Worm (Caenorhabditis elegans) whole organism, L1 larva: ENCODE measurements around the gene spt-4.

ENCODE experiments used
- C16A3.4 ChIP-seq: fragments of 150-350 bp; optimal IDR thresholded peaks from 2 replicates; lab custom pipeline; 2014; ENCODE audit warnings: missing biosample characterization, missing genetic modification characterization
- C34B4.2 ChIP-seq: sonication (generic microtip); optimal IDR thresholded peaks from 2 replicates; lab custom pipeline; 2017; ENCODE audit warnings: mild to moderate bottlenecking, missing genetic modification characterization, missing compliant biosample characterization
- F16B12.6 ChIP-seq: fragments of 150-350 bp; optimal IDR thresholded peaks from 2 replicates; lab custom pipeline; 2014; ENCODE audit warnings: missing biosample characterization, missing genetic modification characterization
- Y116A8C.19 ChIP-seq: sonication (generic microtip); optimal IDR thresholded peaks from 2 replicates; lab custom pipeline; 2016; ENCODE audit warnings: missing compliant biosample characterization, missing genetic modification characterization, borderline replicate concordance
- aha-1 ChIP-seq: fragments of 150-350 bp; optimal IDR thresholded peaks from 2 replicates; lab custom pipeline; 2014; ENCODE audit warnings: missing biosample characterization, missing genetic modification characterization
- alr-1 ChIP-seq: fragments of 200-800 bp; sonication (Bioruptor generic); optimal IDR thresholded peaks from 2 replicates; lab custom pipeline; 2018; ENCODE audit warnings: borderline replicate concordance, mild to moderate bottlenecking, missing genetic modification characterization, missing compliant biosample characterization
- ama-1 ChIP-seq: fragments of 150-350 bp; optimal IDR thresholded peaks from 2 replicates; lab custom pipeline; 2014
- ceh-88 ChIP-seq: fragments of 200-800 bp; sonication (Bioruptor generic); IDR thresholded peaks from 2 replicates; pipeline ENCODE4 v1.3.6; 2022; ENCODE audit warnings: missing genetic modification characterization, missing compliant biosample characterization
- ceh-90 ChIP-seq: sonication (generic microtip); optimal IDR thresholded peaks from 2 replicates; lab custom pipeline; 2016; ENCODE audit warnings: missing genetic modification characterization, missing compliant biosample characterization
- ces-1 ChIP-seq: fragments of 150-350 bp; optimal IDR thresholded peaks from 2 replicates; lab custom pipeline; 2014; ENCODE audit warnings: missing biosample characterization, missing genetic modification reagents, missing genetic modification characterization
- dpl-1 ChIP-seq, 3 experiments: fragments of 150-350 bp in 2 of 3; sonication (generic microtip) in 1 of 3; optimal IDR thresholded peaks; 2 replicates each; lab custom pipeline; 2014 to 2017; ENCODE audit warnings: missing biosample characterization in 3 of 3, missing genetic modification characterization in 3 of 3, missing genetic modification reagents in 3 of 3
- efl-1 ChIP-seq, 4 experiments: fragments of 150-350 bp; optimal IDR thresholded peaks in 3 of 4; peaks in 1 of 4; 1 replicate in 1 of 4; 2 replicates in 3 of 4; lab custom pipeline; 2014; ENCODE audit warnings: missing biosample characterization in 2 of 4, missing genetic modification characterization in 2 of 4, missing genetic modification reagents in 2 of 4
- efl-3 ChIP-seq: fragments of 200-800 bp; sonication (Bioruptor generic); optimal IDR thresholded peaks from 2 replicates; lab custom pipeline; 2018; ENCODE audit warnings: mild to moderate bottlenecking, missing genetic modification characterization, missing compliant biosample characterization
- egl-13 ChIP-seq: sonication (generic microtip); optimal IDR thresholded peaks from 2 replicates; lab custom pipeline; 2016; ENCODE audit warnings: missing genotype, missing genetic modification reagents, missing genetic modification characterization, missing compliant biosample characterization
- egl-27 ChIP-seq, 2 experiments: fragments of 150-350 bp in 1 of 2; sonication (generic microtip); optimal IDR thresholded peaks; 3 replicates each; lab custom pipeline; 2017 to 2018; ENCODE audit warnings: missing biosample characterization in 2 of 2, missing genetic modification characterization in 2 of 2, missing genetic modification reagents in 2 of 2
- elt-2 ChIP-seq: sonication (generic microtip); optimal IDR thresholded peaks from 2 replicates; lab custom pipeline; 2016; ENCODE audit warnings: missing genetic modification characterization, mild to moderate bottlenecking, inconsistent platforms, missing compliant biosample characterization, missing genetic modification reagents
- fos-1 ChIP-seq: fragments of 150-350 bp; optimal IDR thresholded peaks from 2 replicates; lab custom pipeline; 2014; ENCODE audit warnings: missing biosample characterization, missing genetic modification characterization
- hlh-17 ChIP-seq: fragments of 200-800 bp; sonication (Bioruptor generic); optimal IDR thresholded peaks from 2 replicates; lab custom pipeline; 2018; ENCODE audit warnings: missing genetic modification characterization, mild to moderate bottlenecking, missing compliant biosample characterization, moderate library complexity, borderline replicate concordance
- hlh-4 ChIP-seq: sonication (generic microtip); optimal IDR thresholded peaks from 2 replicates; lab custom pipeline; 2016; ENCODE audit warnings: mild to moderate bottlenecking, missing genetic modification characterization, missing compliant biosample characterization
- hpl-2 ChIP-seq: fragments of 150-350 bp; optimal IDR thresholded peaks from 2 replicates; lab custom pipeline; 2014; ENCODE audit warnings: missing biosample characterization, missing genetic modification reagents, missing genetic modification characterization
- jun-1 ChIP-seq: fragments of 150-350 bp; optimal IDR thresholded peaks from 2 replicates; lab custom pipeline; 2014; ENCODE audit warnings: missing biosample characterization, missing genetic modification reagents, missing genetic modification characterization
- lin-14 ChIP-seq: fragments of 200-800 bp; sonication (Bioruptor generic); optimal IDR thresholded peaks from 2 replicates; lab custom pipeline; 2018; ENCODE audit warnings: mild to moderate bottlenecking, missing genetic modification characterization, moderate library complexity, missing compliant biosample characterization
- lin-35 ChIP-seq, 2 experiments: fragments of 150-350 bp; optimal IDR thresholded peaks; 2 replicates each; lab custom pipeline; 2014; ENCODE audit warnings: missing biosample characterization in 2 of 2, missing genetic modification characterization in 2 of 2, missing genetic modification reagents in 2 of 2
- mab-9 ChIP-seq: fragments of 200-800 bp; sonication (Bioruptor generic); IDR thresholded peaks from 2 replicates; pipeline ENCODE4 v1.3.6; 2022; ENCODE audit warnings: missing genetic modification reagents, missing genetic modification characterization, missing compliant biosample characterization
- mef-2 ChIP-seq: fragments of 150-350 bp; optimal IDR thresholded peaks from 2 replicates; lab custom pipeline; 2014; ENCODE audit warnings: missing biosample characterization, missing genetic modification characterization
- mep-1 ChIP-seq: fragments of 150-350 bp; optimal IDR thresholded peaks from 2 replicates; lab custom pipeline; 2014; ENCODE audit warnings: missing biosample characterization, missing genetic modification characterization
- nhr-11 ChIP-seq: fragments of 150-350 bp; optimal IDR thresholded peaks from 2 replicates; lab custom pipeline; 2014; ENCODE audit warnings: missing biosample characterization, missing genetic modification characterization
- nhr-12 ChIP-seq: sonication (generic microtip); optimal IDR thresholded peaks from 2 replicates; lab custom pipeline; 2017; ENCODE audit warnings: missing biosample characterization, missing genetic modification characterization
- nhr-19 ChIP-seq: fragments of 200-800 bp; sonication (Bioruptor generic); conservative IDR thresholded peaks from 2 replicates; pipeline ENCODE4 v1.3.6; 2022; ENCODE audit warnings: missing genetic modification characterization, missing compliant biosample characterization
- nhr-20 ChIP-seq: sonication (generic microtip); optimal IDR thresholded peaks from 2 replicates; lab custom pipeline; 2016; ENCODE audit warnings: mild to moderate bottlenecking, missing genetic modification characterization, missing compliant biosample characterization
- nhr-47 ChIP-seq: sonication (generic microtip); optimal IDR thresholded peaks from 2 replicates; lab custom pipeline; 2016; ENCODE audit warnings: mild to moderate bottlenecking, missing genetic modification characterization, moderate library complexity, missing compliant biosample characterization
- nhr-71 ChIP-seq: sonication (generic microtip); optimal IDR thresholded peaks from 2 replicates; lab custom pipeline; 2016; ENCODE audit warnings: mild to moderate bottlenecking, missing genetic modification characterization, moderate library complexity, missing compliant biosample characterization
- nhr-76 ChIP-seq: sonication (generic microtip); optimal IDR thresholded peaks from 2 replicates; lab custom pipeline; 2017; ENCODE audit warnings: missing biosample characterization, missing genetic modification characterization
- nhr-85 ChIP-seq: sonication (generic microtip); peaks from one replicate; lab custom pipeline; 2016; ENCODE audit warnings: missing genetic modification characterization, inconsistent platforms, missing compliant biosample characterization
- pqm-1 ChIP-seq: sonication (generic microtip); optimal IDR thresholded peaks from 3 replicates; lab custom pipeline; 2017; ENCODE audit warnings: missing biosample characterization, missing genetic modification characterization
- snpc-4 ChIP-seq: fragments of 150-350 bp; optimal IDR thresholded peaks from 2 replicates; lab custom pipeline; 2014; ENCODE audit warnings: missing biosample characterization, missing genetic modification characterization
- sox-4 ChIP-seq: sonication (generic microtip); optimal IDR thresholded peaks from 2 replicates; lab custom pipeline; 2016; ENCODE audit warnings: missing genetic modification characterization, missing compliant biosample characterization
- sptf-1 ChIP-seq: fragments of 150-350 bp; optimal IDR thresholded peaks from 2 replicates; lab custom pipeline; 2014; ENCODE audit warnings: missing biosample characterization, missing genetic modification characterization
- sup-37 ChIP-seq: fragments of 200-800 bp; sonication (Bioruptor generic); optimal IDR thresholded peaks from 2 replicates; lab custom pipeline; 2018; ENCODE audit warnings: mild to moderate bottlenecking, missing genetic modification characterization, missing compliant biosample characterization
- swsn-7 ChIP-seq: sonication (generic microtip); optimal IDR thresholded peaks from 2 replicates; lab custom pipeline; 2016; ENCODE audit warnings: missing genetic modification characterization, missing compliant biosample characterization
- tbx-2 ChIP-seq: sonication (generic microtip); optimal IDR thresholded peaks from 2 replicates; lab custom pipeline; 2016; ENCODE audit warnings: missing genetic modification characterization, missing compliant biosample characterization
- tlp-1 ChIP-seq: fragments of 150-350 bp; optimal IDR thresholded peaks from 2 replicates; lab custom pipeline; 2014; ENCODE audit warnings: missing biosample characterization, missing genetic modification characterization
- unc-130 ChIP-seq: fragments of 150-350 bp; optimal IDR thresholded peaks from 2 replicates; lab custom pipeline; 2017; ENCODE audit warnings: missing biosample characterization, missing genetic modification characterization, inconsistent platforms
- unc-30 ChIP-seq: sonication (generic microtip); optimal IDR thresholded peaks from 2 replicates; lab custom pipeline; 2017; ENCODE audit warnings: missing biosample characterization, missing genetic modification characterization
- unc-62 ChIP-seq: fragments of 150-350 bp; optimal IDR thresholded peaks from 2 replicates; lab custom pipeline; 2014; ENCODE audit warnings: missing biosample characterization, missing genetic modification reagents, missing genetic modification characterization
- unc-86 ChIP-seq: sonication (generic microtip); optimal IDR thresholded peaks from 2 replicates; lab custom pipeline; 2016; ENCODE audit warnings: missing genetic modification characterization, missing compliant biosample characterization
- vab-15 ChIP-seq: sonication (generic microtip); optimal IDR thresholded peaks from 2 replicates; lab custom pipeline; 2017; ENCODE audit warnings: missing genotype, mild to moderate bottlenecking, missing genetic modification characterization, missing compliant biosample characterization
- zag-1 ChIP-seq: fragments of 150-350 bp; optimal IDR thresholded peaks from 2 replicates; lab custom pipeline; 2014; ENCODE audit warnings: missing biosample characterization, missing genetic modification characterization
- zip-4 ChIP-seq: fragments of 200-800 bp; sonication (Bioruptor generic); optimal IDR thresholded peaks from 2 replicates; lab custom pipeline; 2018; ENCODE audit warnings: mild to moderate bottlenecking, missing genetic modification characterization, moderate library complexity, missing compliant biosample characterization
- ztf-11 ChIP-seq, 2 experiments: sonication (generic microtip); optimal IDR thresholded peaks; 2 replicates each; lab custom pipeline; 2016 to 2017; ENCODE audit warnings: missing genetic modification characterization in 2 of 2, missing biosample characterization in 1 of 2, missing compliant biosample characterization in 1 of 2

spt-4 gene

DNA sequence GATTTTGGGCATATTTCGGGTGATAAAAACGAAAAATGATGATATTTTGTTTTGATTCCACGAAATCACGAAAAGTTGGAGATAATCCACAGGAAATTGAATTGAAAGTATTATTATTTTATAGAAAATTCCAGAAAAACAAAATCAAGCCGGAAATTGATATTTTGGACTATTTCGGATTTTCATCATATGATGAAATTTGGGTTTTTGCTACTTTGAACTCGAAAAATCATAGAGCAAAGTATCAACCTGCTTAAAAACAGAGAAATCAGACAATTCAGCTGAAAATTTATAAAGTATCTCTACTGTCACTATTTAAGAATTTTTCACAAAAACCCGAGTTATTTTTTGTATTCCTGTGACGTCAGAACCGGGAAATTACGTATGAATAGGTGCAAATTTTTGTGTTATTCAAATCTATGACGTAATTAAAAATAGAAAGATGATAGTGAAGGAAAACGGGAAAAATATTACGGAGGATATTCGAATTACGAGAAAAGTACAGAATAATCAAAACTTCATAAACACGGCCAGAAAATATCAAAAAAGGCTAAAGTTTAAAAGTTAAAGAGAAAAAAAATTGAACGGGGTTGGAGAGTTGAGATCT, 42.1 kb downstream of the spt-4 start (continued):
- TF ChIP-seq lin-35 (GFP tag; optimal IDR thresholded peaks at IDR 0.05; lab: Kevin White, UChicago) (no peak), nhr-12 (tag; lab: Kevin White, UChicago) (no peak)

- peak; percentile 85 for TF ChIP-seq egl-13 (tag; lab: Kevin White, UChicago)
- no peak for TF ChIP-seq alr-1 (tag; lab: Kevin White, UChicago)
- peak; percentile 32 for TF ChIP-seq ces-1 (GFP tag; lab: Kevin White, UChicago)
- no peak for TF ChIP-seq nhr-76 (tag; lab: Kevin White, UChicago)
- TF ChIP-seq C16A3.4 = no peak
- no peak for TF ChIP-seq ceh-88 (GFP tag; lab: Robert Waterston, UW)
- peak; percentile 74 for TF ChIP-seq sox-4
- TF ChIP-seq nhr-47 (tag; lab: Kevin White, UChicago) = peak; percentile 84
- TF ChIP-seq vab-15 (tag; lab: Kevin White, UChicago) = no peak
- no peak for TF ChIP-seq unc-30
- no peak for TF ChIP-seq aha-1 (tag; lab: Kevin White, UChicago)
- peak; percentile 43 for TF ChIP-seq fos-1 (tag; lab: Kevin White, UChicago)
- no peak for TF ChIP-seq F16B12.6 (tag; lab: Kevin White, UChicago)
- TF ChIP-seq Y116A8C.19 (tag; lab: Kevin White, UChicago) = no peak
- no peak for TF ChIP-seq hlh-4 (tag; lab: Kevin White, UChicago)
- TF ChIP-seq unc-86 (tag; lab: Kevin White, UChicago) = peak; percentile 78
- TF ChIP-seq efl-3 (GFP tag; lab: Kevin White, UChicago) = no peak
- TF ChIP-seq nhr-71 (tag; lab: Kevin White, UChicago) = peak; percentile 84
- no peak for TF ChIP-seq snpc-4 (tag; lab: Kevin White, UChicago)
- TF ChIP-seq nhr-85 (tag; lab: Kevin White, UChicago) = no peak
- TF ChIP-seq nhr-11 (tag; lab: Kevin White, UChicago) = no peak
- TF ChIP-seq mep-1 = peak; percentile 20
- peak; percentile 5 to 36 (median 23) for TF ChIP-seq dpl-1 (GFP tag; optimal IDR thresholded peaks at IDR 0.05; lab: Kevin White, UChicago)
- no peak for TF ChIP-seq ama-1 (lab: Kevin White, UChicago)
- TF ChIP-seq unc-62 (GFP tag; lab: Kevin White, UChicago) = no peak
- TF ChIP-seq nhr-19 (GFP tag; lab: Robert Waterston, UW) = no peak
- no peak for TF ChIP-seq hpl-2 (GFP tag; lab: Kevin White, UChicago)
- no peak for TF ChIP-seq ceh-90 (tag; lab: Kevin White, UChicago)
- no peak for TF ChIP-seq tlp-1 (tag; lab: Kevin White, UChicago)
- no peak for TF ChIP-seq mef-2 (tag; lab: Kevin White, UChicago)
- peak in 1 of 2 experiments; percentile 65 for TF ChIP-seq ztf-11 (tag; optimal IDR thresholded peaks at IDR 0.05; lab: Kevin White, UChicago)
- no peak for TF ChIP-seq C34B4.2 (tag; lab: Kevin White, UChicago)
- no peak for TF ChIP-seq egl-27 (tag; optimal IDR thresholded peaks at IDR 0.05; lab: Kevin White, UChicago)
- TF ChIP-seq sptf-1 = no peak
- TF ChIP-seq jun-1 (tag; lab: Kevin White, UChicago) = peak; percentile 70
- TF ChIP-seq efl-1 (optimal IDR thresholded peaks at IDR 0.05; lab: Kevin White, UChicago) = peak; percentile 54 to 61
- peak; percentile 17 to 92 for TF ChIP-seq efl-1 (GFP tag; optimal IDR thresholded peaks at IDR 0.05 in 1 of 2; lab: Kevin White, UChicago)
- peak; percentile 94 for TF ChIP-seq lin-14
- no peak for TF ChIP-seq pqm-1
- TF ChIP-seq tbx-2 (tag; lab: Kevin White, UChicago) = peak; percentile 65
- TF ChIP-seq swsn-7 (tag; lab: Kevin White, UChicago) = peak; percentile 78
- no peak for TF ChIP-seq zip-4 (GFP tag; lab: Kevin White, UChicago)
- peak; percentile 61; the same call in 1 of the 2 replicates for TF ChIP-seq mab-9 (GFP tag; lab: Robert Waterston, UW)
- no peak for TF ChIP-seq hlh-17
- no peak for TF ChIP-seq nhr-12 (tag; lab: Kevin White, UChicago)
- no peak for TF ChIP-seq sup-37 (GFP tag; lab: Kevin White, UChicago)
- TF ChIP-seq lin-35 (GFP tag; optimal IDR thresholded peaks at IDR 0.05; lab: Kevin White, UChicago) = peak in 1 of 2 experiments; percentile 56
- TF ChIP-seq elt-2 (tag; lab: Kevin White, UChicago) = no peak
- TF ChIP-seq unc-130 (tag; lab: Kevin White, UChicago) = no peak
- peak; percentile 84 for TF ChIP-seq nhr-20 (tag; lab: Kevin White, UChicago)
- TF ChIP-seq zag-1 (tag; lab: Kevin White, UChicago) = peak; percentile 18
These were observed 44.0 kb downstream of the spt-4 start for ce11 chrIII:25582-25996.
